ENCODE assay signal across 1 fruit fly cellular context in genomic region chr2L:12467673-12468072, dm6.
A peak's percentile ranks its signal among the peaks of the same experiment; 100 is the strongest.
TF ChIP-seq lines count a peak whose summit lies in the region.

No protein-coding gene starts in this region.

TF ChIP-seq in whole organism, embryonic, 481 proteins besides CTCF, POLR2A, EP300 and RAD21 (continued from another document and continues in another):
- TF ChIP-seq B-H2 (GFP tag; optimal IDR thresholded peaks at IDR 0.05; lab: Kevin White, UChicago) (peak; percentile 84), YL-1 (GFP tag; optimal IDR thresholded peaks at IDR 0.05; lab: Kevin White, UChicago) (no peak), Sin3A (optimal IDR thresholded peaks at IDR 0.05; lab: Kevin White, UChicago) (no peak), shn (GFP tag; optimal IDR thresholded peaks at IDR 0.05; lab: Kevin White, UChicago) (peak; percentile 58), CG15696 (tag; optimal IDR thresholded peaks at IDR 0.05; lab: Kevin White, UChicago) (no peak), wdn (GFP tag; IDR thresholded peaks at IDR 0.05; lab: Robert Waterston, UW) (peak; percentile 67; the same call in 1 of the 2 replicates), Six4 (GFP tag; optimal IDR thresholded peaks at IDR 0.05; lab: Kevin White, UChicago) (no peak), Bgb (GFP tag; IDR thresholded peaks at IDR 0.05; lab: Robert Waterston, UW; ENCODE audit: partially characterized antibody) (no peak), NFAT (GFP tag; IDR thresholded peaks at IDR 0.05; lab: Robert Waterston, UW) (peak; percentile 84), CG7556 (GFP tag; optimal IDR thresholded peaks at IDR 0.05; lab: Kevin White, UChicago) (peak; percentile 30), CG11504 (tag; optimal IDR thresholded peaks at IDR 0.05; lab: Kevin White, UChicago) (peak; percentile 26), toy (GFP tag; IDR thresholded peaks at IDR 0.05; lab: Robert Waterston, UW) (no peak), en (GFP tag; optimal IDR thresholded peaks at IDR 0.05; lab: Kevin White, UChicago) (no peak), Aef1 (GFP tag; IDR thresholded peaks at IDR 0.05; lab: Robert Waterston, UW) (peak; percentile 40; the same call in 1 of the 3 replicates), seq (GFP tag; IDR thresholded peaks at IDR 0.05; lab: Robert Waterston, UW) (peak; percentile 50; the same call in 1 of the 2 replicates), ssp (GFP tag; IDR thresholded peaks at IDR 0.05; lab: Robert Waterston, UW) (no peak), CG10366 (GFP tag; IDR thresholded peaks at IDR 0.05; lab: Robert Waterston, UW) (0 out of 2 replicates have a peak, but pooled peaks have one; percentile 8), sr (GFP tag; IDR thresholded peaks at IDR 0.05; lab: Robert Waterston, UW) (no peak), CG10979 (tag; optimal IDR thresholded peaks at IDR 0.05; lab: Kevin White, UChicago) (no peak), CG10543 (GFP tag; optimal IDR thresholded peaks at IDR 0.05; lab: Kevin White, UChicago) (peak; percentile 77), D19A (tag; optimal IDR thresholded peaks at IDR 0.05; lab: Kevin White, UChicago) (peak; percentile 89), HLH4C (GFP tag; IDR thresholded peaks at IDR 0.05; lab: Robert Waterston, UW; ENCODE audit: partially characterized antibody) (no peak), run (tag; optimal IDR thresholded peaks at IDR 0.05; lab: Kevin White, UChicago) (no peak), CG12071 (GFP tag; optimal IDR thresholded peaks at IDR 0.05; lab: Kevin White, UChicago) (peak; percentile 24), vfl (GFP tag; optimal IDR thresholded peaks at IDR 0.05; lab: Kevin White, UChicago) (peak; percentile 33), CG11247 (GFP tag; IDR thresholded peaks at IDR 0.05; lab: Robert Waterston, UW) (peak; percentile 39; the same call in 1 of the 2 replicates), esg (GFP tag; conservative IDR thresholded peaks at IDR 0.05; lab: Robert Waterston, UW) (no peak), ase (GFP tag; IDR thresholded peaks at IDR 0.05; lab: Robert Waterston, UW) (no peak; the same call in 2 of the 3 replicates), grau (tag; optimal IDR thresholded peaks at IDR 0.05; lab: Kevin White, UChicago) (peak; percentile 60), HmgZ (tag; optimal IDR thresholded peaks at IDR 0.05; lab: Kevin White, UChicago) (peak; percentile 54), eve (GFP tag; optimal IDR thresholded peaks at IDR 0.05; lab: Kevin White, UChicago) (peak in 1 of 2 experiments; percentile 9), Awh (GFP tag; IDR thresholded peaks at IDR 0.05; lab: Robert Waterston, UW) (no peak), CG14050 (GFP tag; IDR thresholded peaks at IDR 0.05; lab: Robert Waterston, UW) (no peak), disco-r (GFP tag; optimal IDR thresholded peaks at IDR 0.05; lab: Kevin White, UChicago) (no peak), CG17359 (tag; optimal IDR thresholded peaks at IDR 0.05; lab: Kevin White, UChicago) (peak; percentile 28), zen2 (GFP tag; IDR thresholded peaks at IDR 0.05; lab: Robert Waterston, UW; ENCODE audit: partially characterized antibody) (no peak), pum (GFP tag; optimal IDR thresholded peaks at IDR 0.05; lab: Kevin White, UChicago) (no peak), sob (GFP tag; IDR thresholded peaks at IDR 0.05; lab: Robert Waterston, UW) (peak; percentile 59; the same call in 1 of the 2 replicates), sima (GFP tag; optimal IDR thresholded peaks at IDR 0.05; lab: Kevin White, UChicago) (no peak), CG12299 (tag; optimal IDR thresholded peaks at IDR 0.05; lab: Kevin White, UChicago) (peak; percentile 45), org-1 (GFP tag; optimal IDR thresholded peaks at IDR 0.05; lab: Kevin White, UChicago) (peak; percentile 12), HLH54F (GFP tag; optimal IDR thresholded peaks at IDR 0.05; lab: Kevin White, UChicago) (peak; percentile 76), CHES-1-like (GFP tag; optimal IDR thresholded peaks at IDR 0.05; lab: Kevin White, UChicago) (peak; percentile 40), Xbp1 (GFP tag; optimal IDR thresholded peaks at IDR 0.05; lab: Kevin White, UChicago) (peak; percentile 31), nerfin-1 (tag; optimal IDR thresholded peaks at IDR 0.05; lab: Kevin White, UChicago) (no peak), CG12769 (tag; optimal IDR thresholded peaks at IDR 0.05; lab: Kevin White, UChicago) (peak; percentile 84), tio (GFP tag; optimal IDR thresholded peaks at IDR 0.05; lab: Kevin White, UChicago) (peak; percentile 40), CG18599 (GFP tag; optimal IDR thresholded peaks at IDR 0.05; lab: Kevin White, UChicago) (peak; percentile 84), GATAe (GFP tag; conservative IDR thresholded peaks at IDR 0.05; lab: Robert Waterston, UW) (no peak), CG12744 (GFP tag; optimal IDR thresholded peaks at IDR 0.05; lab: Kevin White, UChicago) (peak; percentile 20), B-H1 (GFP tag; IDR thresholded peaks at IDR 0.05; lab: Robert Waterston, UW) (peak; percentile 19; the same call in 1 of the 3 replicates), Gug (GFP tag; IDR thresholded peaks at IDR 0.05; lab: Robert Waterston, UW) (peak; percentile 55; the same call in 2 of the 4 replicates), tx (GFP tag; optimal IDR thresholded peaks at IDR 0.05; lab: Kevin White, UChicago) (peak; percentile 36), Hr78 (GFP tag; optimal IDR thresholded peaks at IDR 0.05; lab: Kevin White, UChicago) (no peak), CG15479 (GFP tag; optimal IDR thresholded peaks at IDR 0.05; lab: Kevin White, UChicago) (no peak), CG12942 (GFP tag; optimal IDR thresholded peaks at IDR 0.05; lab: Kevin White, UChicago) (peak; percentile 13), CG9932 (GFP tag; IDR thresholded peaks at IDR 0.05; lab: Robert Waterston, UW) (peak; percentile 92), ftz-f1 (GFP tag; optimal IDR thresholded peaks at IDR 0.05; lab: Kevin White, UChicago) (peak; percentile 76), klu (GFP tag; IDR thresholded peaks at IDR 0.05; lab: Robert Waterston, UW) (no peak), fru (optimal IDR thresholded peaks at IDR 0.05; lab: Kevin White, UChicago) (no peak), CG17385 (GFP tag; optimal IDR thresholded peaks at IDR 0.05; lab: Kevin White, UChicago) (peak; percentile 40), CG16863 (GFP tag; optimal IDR thresholded peaks at IDR 0.05; lab: Kevin White, UChicago) (peak; percentile 13), Kr (GFP tag; optimal IDR thresholded peaks at IDR 0.05; lab: Kevin White, UChicago) (no peak), odd (GFP tag; optimal IDR thresholded peaks at IDR 0.05; lab: Kevin White, UChicago) (no peak), ERR (GFP tag; optimal IDR thresholded peaks at IDR 0.05; lab: Kevin White, UChicago) (peak; percentile 56), Atf3 (GFP tag; optimal IDR thresholded peaks at IDR 0.05; lab: Kevin White, UChicago) (no peak), mld (GFP tag; IDR thresholded peaks at IDR 0.05; lab: Robert Waterston, UW; ENCODE audit: partially characterized antibody) (no peak), Fer1 (GFP tag; optimal IDR thresholded peaks at IDR 0.05; lab: Kevin White, UChicago) (peak; percentile 53), CG14014 (GFP tag; IDR thresholded peaks at IDR 0.05; lab: Robert Waterston, UW) (peak; percentile 43; the same call in 1 of the 2 replicates), CG9876 (GFP tag; optimal IDR thresholded peaks at IDR 0.05; lab: Kevin White, UChicago) (no peak), Poxn (GFP tag; IDR thresholded peaks at IDR 0.05; lab: Robert Waterston, UW) (no peak), C15 (GFP tag; IDR thresholded peaks at IDR 0.05; lab: Robert Waterston, UW) (no peak), bowl (GFP tag; IDR thresholded peaks at IDR 0.05; lab: Robert Waterston, UW) (peak; percentile 21; the same call in 1 of the 2 replicates), Spps (tag; optimal IDR thresholded peaks at IDR 0.05; lab: Kevin White, UChicago) (no peak), twi (tag; optimal IDR thresholded peaks at IDR 0.05; lab: Kevin White, UChicago) (no peak), Dbx (GFP tag; IDR thresholded peaks at IDR 0.05; lab: Robert Waterston, UW) (peak; percentile 81), Meics (GFP tag; optimal IDR thresholded peaks at IDR 0.05; lab: Kevin White, UChicago) (peak; percentile 77), CG13123 (GFP tag; optimal IDR thresholded peaks at IDR 0.05; lab: Kevin White, UChicago) (no peak), croc (GFP tag; conservative IDR thresholded peaks at IDR 0.05; lab: Robert Waterston, UW) (no peak), CG17186 (GFP tag; optimal IDR thresholded peaks at IDR 0.05; lab: Kevin White, UChicago) (no peak), CG7987 (GFP tag; optimal IDR thresholded peaks at IDR 0.05; lab: Kevin White, UChicago) (peak; percentile 83), CG31441 (GFP tag; IDR thresholded peaks at IDR 0.05; lab: Robert Waterston, UW) (no peak), Asciz (GFP tag; optimal IDR thresholded peaks at IDR 0.05; lab: Kevin White, UChicago) (no peak), CG6654 (GFP tag; optimal IDR thresholded peaks at IDR 0.05; lab: Kevin White, UChicago) (no peak), sens (GFP tag; lab: Kevin White, UChicago) (peak; percentile 44), CG14710 (tag; optimal IDR thresholded peaks at IDR 0.05; lab: Kevin White, UChicago) (no peak), MBD-R2 (GFP tag; IDR thresholded peaks at IDR 0.05; lab: Robert Waterston, UW) (peak; percentile 43; the same call in 1 of the 2 replicates), CG12155 (GFP tag; optimal IDR thresholded peaks at IDR 0.05; lab: Kevin White, UChicago) (peak; percentile 67), CG34376 (GFP tag; optimal IDR thresholded peaks at IDR 0.05; lab: Kevin White, UChicago) (peak; percentile 73), Dfd (GFP tag; optimal IDR thresholded peaks at IDR 0.05; lab: Kevin White, UChicago) (no peak), CG4730 (GFP tag; IDR thresholded peaks at IDR 0.05; lab: Robert Waterston, UW) (peak; percentile 7; the same call in 1 of the 2 replicates), CrebB (tag; optimal IDR thresholded peaks at IDR 0.05; lab: Kevin White, UChicago) (peak; percentile 12), nmo (GFP tag; optimal IDR thresholded peaks at IDR 0.05; lab: Kevin White, UChicago) (no peak), hbn (GFP tag; IDR thresholded peaks at IDR 0.05; lab: Robert Waterston, UW; ENCODE audit: partially characterized antibody) (no peak), NfI (GFP tag; optimal IDR thresholded peaks at IDR 0.05; lab: Kevin White, UChicago) (peak; percentile 32), BtbVII (GFP tag; optimal IDR thresholded peaks at IDR 0.05; lab: Kevin White, UChicago) (peak; percentile 41), zfh2 (GFP tag; optimal IDR thresholded peaks at IDR 0.05; lab: Kevin White, UChicago) (peak; percentile 80), CG1024 (GFP tag; IDR thresholded peaks at IDR 0.05; lab: Robert Waterston, UW) (no peak), rib (GFP tag; IDR thresholded peaks at IDR 0.05; lab: Robert Waterston, UW) (peak; percentile 94), Tbp (GFP tag; optimal IDR thresholded peaks at IDR 0.05; lab: Kevin White, UChicago) (no peak), CG16779 (GFP tag; IDR thresholded peaks at IDR 0.05; lab: Robert Waterston, UW) (peak; percentile 76), CG11085 (GFP tag; IDR thresholded peaks at IDR 0.05; lab: Robert Waterston, UW) (peak; percentile 64), CG3838 (GFP tag; optimal IDR thresholded peaks at IDR 0.05; lab: Kevin White, UChicago) (no peak), CG9727 (GFP tag; optimal IDR thresholded peaks at IDR 0.05; lab: Kevin White, UChicago) (peak; percentile 47), knrl (GFP tag; IDR thresholded peaks at IDR 0.05; lab: Robert Waterston, UW; ENCODE audit: partially characterized antibody) (no peak), CG33557 (GFP tag; optimal IDR thresholded peaks at IDR 0.05; lab: Kevin White, UChicago) (no peak), CG14441 (GFP tag; IDR thresholded peaks at IDR 0.05; lab: Robert Waterston, UW) (peak; percentile 72), bigmax (GFP tag; optimal IDR thresholded peaks at IDR 0.05; lab: Kevin White, UChicago) (no peak), Ada2b (GFP tag; IDR thresholded peaks at IDR 0.05; lab: Robert Waterston, UW) (0 out of 2 replicates have a peak, but pooled peaks have one; percentile 6), pho (GFP tag; optimal IDR thresholded peaks at IDR 0.05; lab: Kevin White, UChicago) (peak; percentile 67), CG4328 (GFP tag; optimal IDR thresholded peaks at IDR 0.05; lab: Kevin White, UChicago) (peak; percentile 22), trem (tag; optimal IDR thresholded peaks at IDR 0.05; lab: Kevin White, UChicago) (no peak), Antp (GFP tag; optimal IDR thresholded peaks at IDR 0.05; lab: Kevin White, UChicago) (peak; percentile 48), schlank (tag; optimal IDR thresholded peaks at IDR 0.05; lab: Kevin White, UChicago) (peak; percentile 63), Nf-YC (tag; optimal IDR thresholded peaks at IDR 0.05; lab: Kevin White, UChicago) (no peak), unpg (GFP tag; optimal IDR thresholded peaks at IDR 0.05; lab: Kevin White, UChicago) (peak; percentile 46), cas (GFP tag; IDR thresholded peaks at IDR 0.05; lab: Robert Waterston, UW) (0 out of 2 replicates have a peak, but pooled peaks have one; percentile 19), ab (GFP tag; optimal IDR thresholded peaks at IDR 0.05; lab: Kevin White, UChicago) (no peak), NK7.1 (GFP tag; optimal IDR thresholded peaks at IDR 0.05; lab: Kevin White, UChicago) (peak; percentile 37), CG10274 (GFP tag; optimal IDR thresholded peaks at IDR 0.05; lab: Kevin White, UChicago) (peak; percentile 22), Scr (GFP tag; IDR thresholded peaks at IDR 0.05; lab: Robert Waterston, UW; ENCODE audit: partially characterized antibody) (no peak), CG1832 (GFP tag; optimal IDR thresholded peaks at IDR 0.05; lab: Kevin White, UChicago) (no peak), Ets65A (GFP tag; lab: Kevin White, UChicago) (no peak), pnt (GFP tag; optimal IDR thresholded peaks at IDR 0.05; lab: Kevin White, UChicago) (peak; percentile 6), CG10959 (GFP tag; IDR thresholded peaks at IDR 0.05; lab: Robert Waterston, UW) (no peak), Mrtf (GFP tag; IDR thresholded peaks at IDR 0.05; lab: Robert Waterston, UW) (peak; percentile 39; the same call in 1 of the 3 replicates), CG10209 (GFP tag; optimal IDR thresholded peaks at IDR 0.05; lab: Kevin White, UChicago) (peak; percentile 17), exex (tag; optimal IDR thresholded peaks at IDR 0.05; lab: Kevin White, UChicago) (peak; percentile 61), so (GFP tag; IDR thresholded peaks at IDR 0.05; lab: Robert Waterston, UW) (0 out of 3 replicates have a peak, but pooled peaks have one; percentile 24), CG5180 (GFP tag; optimal IDR thresholded peaks at IDR 0.05; lab: Kevin White, UChicago) (no peak), CG8089 (GFP tag; optimal IDR thresholded peaks at IDR 0.05; lab: Kevin White, UChicago) (no peak), danr (GFP tag; IDR thresholded peaks at IDR 0.05; lab: Robert Waterston, UW) (no peak)
